Fruit fly (Drosophila melanogaster): ENCODE measurements around the gene CG34107.

DNA sequence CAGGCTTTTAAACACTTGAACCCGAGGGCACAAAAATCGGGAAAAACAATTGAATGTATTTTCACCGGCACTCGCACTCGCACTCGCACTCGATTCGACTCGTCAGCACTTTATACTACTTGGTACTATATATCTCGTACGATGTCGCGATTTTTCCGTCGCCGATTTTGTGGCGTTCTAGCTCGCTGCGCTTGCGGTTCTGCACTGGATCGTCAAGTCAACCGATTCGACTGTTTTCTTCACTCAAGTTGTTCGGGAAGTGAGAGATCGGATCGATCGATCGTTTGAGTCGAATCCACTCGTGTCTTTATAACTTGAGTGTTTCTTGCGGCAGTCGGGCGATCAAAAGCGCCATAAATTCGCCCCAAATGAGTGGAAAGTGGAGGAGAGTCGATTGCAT lies 11.9 kb upstream of the CG34107 start, which contains the start of gene Timp:
- no peak for TF ChIP-seq Abd-B (GFP tag; optimal IDR thresholded peaks at IDR 0.05)
- no peak for TF ChIP-seq fru (GFP tag; optimal IDR thresholded peaks at IDR 0.05)
- TF ChIP-seq dl (GFP tag; optimal IDR thresholded peaks at IDR 0.05; ENCODE audit: insufficient read depth in 1 of 2, partially characterized antibody in 2 of 2): no peak
- no peak for TF ChIP-seq Dfd (GFP tag; optimal IDR thresholded peaks at IDR 0.05)
- no peak for TF ChIP-seq h (GFP tag; optimal IDR thresholded peaks at IDR 0.05)
- TF ChIP-seq woc (GFP tag; optimal IDR thresholded peaks at IDR 0.05): no peak
- no peak for TF ChIP-seq sv (GFP tag; optimal IDR thresholded peaks at IDR 0.05)
- no peak for TF ChIP-seq CrebA (GFP tag; optimal IDR thresholded peaks at IDR 0.05; ENCODE audit: borderline replicate concordance)
- TF ChIP-seq psq (GFP tag; optimal IDR thresholded peaks at IDR 0.05): no peak
- no peak for TF ChIP-seq lola (GFP tag; optimal IDR thresholded peaks at IDR 0.05)
- no peak for TF ChIP-seq Jra (GFP tag; optimal IDR thresholded peaks at IDR 0.05)
- no peak for TF ChIP-seq foxo (GFP tag; optimal IDR thresholded peaks at IDR 0.05)
- TF ChIP-seq Myc (optimal IDR thresholded peaks at IDR 0.05): no peak
- no peak for TF ChIP-seq usp (GFP tag; optimal IDR thresholded peaks at IDR 0.05)
